Worm (Caenorhabditis elegans) whole organism, L1 larva: ENCODE results near the gene smc-6.

Experiments used
- ets-5 ChIP-seq: fragments of 200-800 bp; sonication (Bioruptor generic); IDR thresholded peaks from 2 replicates; pipeline ENCODE4 v1.3.6; 2022; ENCODE audit warnings: missing genetic modification characterization, missing compliant biosample characterization
- fkh-8 ChIP-seq: sonication (generic microtip); optimal IDR thresholded peaks from 2 replicates; lab custom pipeline; 2016; ENCODE audit warnings: mild to moderate bottlenecking, missing genetic modification characterization, missing compliant biosample characterization
- nhr-11 ChIP-seq: fragments of 150-350 bp; optimal IDR thresholded peaks from 2 replicates; lab custom pipeline; 2014; ENCODE audit warnings: missing biosample characterization, missing genetic modification characterization
- nhr-77 ChIP-seq: fragments of 150-350 bp; optimal IDR thresholded peaks from 2 replicates; lab custom pipeline; 2014; ENCODE audit warnings: missing biosample characterization, missing genetic modification characterization
- sptf-1 ChIP-seq: fragments of 150-350 bp; optimal IDR thresholded peaks from 2 replicates; lab custom pipeline; 2014; ENCODE audit warnings: missing biosample characterization, missing genetic modification characterization
- ztf-4 ChIP-seq: fragments of 150-350 bp; optimal IDR thresholded peaks from 2 replicates; lab custom pipeline; 2014; ENCODE audit warnings: missing biosample characterization, missing genetic modification characterization

DNA sequence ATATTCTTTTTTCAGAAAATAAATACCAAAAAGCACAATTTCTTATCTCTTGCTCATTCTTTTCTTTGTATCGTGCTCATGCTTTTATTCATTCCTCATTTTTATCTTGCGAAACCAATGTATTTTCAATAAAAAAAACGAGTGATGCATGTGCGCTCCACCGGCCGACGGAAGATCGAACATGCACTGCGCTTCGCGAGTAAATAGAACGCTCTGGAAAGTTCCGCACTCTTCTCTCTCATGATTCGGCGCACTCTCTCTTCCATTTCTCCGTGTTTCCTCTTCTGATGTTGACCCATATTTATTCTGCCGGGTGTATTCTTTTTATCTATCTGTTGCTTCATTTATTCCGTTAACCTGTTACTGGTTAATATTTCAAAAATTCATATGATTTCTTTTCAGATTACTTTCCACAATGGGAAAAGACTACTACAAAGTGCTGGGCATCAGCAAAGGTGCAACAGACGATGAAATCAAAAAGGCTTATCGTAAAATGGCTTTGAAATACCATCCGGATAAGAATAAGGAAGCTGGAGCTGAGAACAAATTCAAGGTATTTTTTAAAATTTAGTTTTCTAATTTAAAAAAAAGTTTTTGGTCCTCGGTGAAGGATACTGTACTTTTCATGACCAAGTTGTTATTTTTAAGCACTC, 33.1 kb upstream of the smc-6 start, which contains the start of gene dnj-13:
- TF ChIP-seq sptf-1 (tag; lab: Kevin White, UChicago) (no peak), ztf-4 (tag; lab: Kevin White, UChicago) (peak; percentile 95), ets-5 (GFP tag; lab: Robert Waterston, UW) (no peak), nhr-11 (tag; lab: Kevin White, UChicago) (peak; percentile 78), fkh-8 (tag; lab: Kevin White, UChicago) (peak; percentile 99), nhr-77 (peak; percentile 91)
